Worm (Caenorhabditis elegans) whole organism, late embryonic: ENCODE results near the gene ZK829.1.

Source experiments
- C38D4.7 ChIP-seq: fragments of 200-800 bp; sonication (Bioruptor generic); optimal IDR thresholded peaks from 2 replicates; lab custom pipeline; 2018; ENCODE audit warnings: mild to moderate bottlenecking, missing genetic modification characterization, moderate library complexity, missing compliant biosample characterization
- K09A11.1 ChIP-seq: sonication (generic microtip); optimal IDR thresholded peaks from 2 replicates; lab custom pipeline; 2017; ENCODE audit warnings: antibody characterized with exemption, mild to moderate bottlenecking, missing genetic modification characterization, missing compliant biosample characterization; ENCODE audit not compliant: insufficient read depth
- T23F11.4 ChIP-seq: fragments of 200-800 bp; sonication (Bioruptor generic); optimal IDR thresholded peaks from 2 replicates; lab custom pipeline; 2018; ENCODE audit warnings: mild to moderate bottlenecking, missing genetic modification characterization, missing compliant biosample characterization
- ceh-18 ChIP-seq: sonication (generic microtip); optimal IDR thresholded peaks from 2 replicates; lab custom pipeline; 2016; ENCODE audit warnings: missing genetic modification characterization, missing compliant biosample characterization
- ceh-19 ChIP-seq: fragments of 200-800 bp; sonication (Bioruptor generic); optimal IDR thresholded peaks from 2 replicates; lab custom pipeline; 2018; ENCODE audit warnings: mild to moderate bottlenecking, missing genetic modification characterization, missing compliant biosample characterization
- ceh-2 ChIP-seq: sonication (generic microtip); optimal IDR thresholded peaks from 2 replicates; lab custom pipeline; 2016; ENCODE audit warnings: missing genotype, missing genetic modification characterization, missing compliant biosample characterization
- ceh-45 ChIP-seq: fragments of 200-800 bp; sonication (Bioruptor generic); IDR thresholded peaks from 2 replicates; pipeline ENCODE4 v1.3.6; 2022; ENCODE audit warnings: missing genetic modification reagents, missing genetic modification characterization, missing compliant biosample characterization
- ceh-48 ChIP-seq: sonication (generic microtip); optimal IDR thresholded peaks from 2 replicates; lab custom pipeline; 2016; ENCODE audit warnings: missing genetic modification characterization, inconsistent platforms, missing compliant biosample characterization
- ceh-6 ChIP-seq: fragments of 200-800 bp; sonication (Bioruptor generic); optimal IDR thresholded peaks from 2 replicates; lab custom pipeline; 2018; ENCODE audit warnings: mild to moderate bottlenecking, missing genetic modification characterization, missing compliant biosample characterization
- ceh-9 ChIP-seq: sonication (generic microtip); optimal IDR thresholded peaks from 2 replicates; lab custom pipeline; 2016; ENCODE audit warnings: mild to moderate bottlenecking, missing genetic modification characterization, inconsistent platforms, missing compliant biosample characterization
- che-1 ChIP-seq: sonication (generic microtip); optimal IDR thresholded peaks from 2 replicates; lab custom pipeline; 2016; ENCODE audit warnings: mild to moderate bottlenecking, missing genetic modification characterization, missing compliant biosample characterization
- dmd-4 ChIP-seq: sonication (generic microtip); optimal IDR thresholded peaks from 2 replicates; lab custom pipeline; 2016; ENCODE audit warnings: borderline replicate concordance, missing genetic modification characterization, missing compliant biosample characterization
- elt-2 ChIP-seq: sonication (generic microtip); optimal IDR thresholded peaks from 2 replicates; lab custom pipeline; 2016; ENCODE audit warnings: missing genetic modification reagents, missing genetic modification characterization, missing compliant biosample characterization
- ets-4 ChIP-seq: sonication (generic microtip); optimal IDR thresholded peaks from 2 replicates; lab custom pipeline; 2016; ENCODE audit warnings: missing genetic modification characterization, missing compliant biosample characterization
- fax-1 ChIP-seq: sonication (generic microtip); optimal IDR thresholded peaks from 2 replicates; lab custom pipeline; 2016; ENCODE audit warnings: missing genotype, missing genetic modification characterization, missing compliant biosample characterization
- fkh-6 ChIP-seq: sonication (generic microtip); optimal IDR thresholded peaks from 2 replicates; lab custom pipeline; 2016; ENCODE audit warnings: missing genetic modification characterization, missing compliant biosample characterization
- gmeb-2 ChIP-seq: sonication (generic microtip); optimal IDR thresholded peaks from 2 replicates; lab custom pipeline; 2016; ENCODE audit warnings: missing genetic modification characterization, inconsistent platforms, missing compliant biosample characterization
- hlh-13 ChIP-seq: fragments of 200-800 bp; sonication (Bioruptor generic); optimal IDR thresholded peaks from 2 replicates; lab custom pipeline; 2018; ENCODE audit warnings: mild to moderate bottlenecking, missing genetic modification characterization, missing compliant biosample characterization
- hlh-30 ChIP-seq: sonication (generic microtip); optimal IDR thresholded peaks from 2 replicates; lab custom pipeline; 2017; ENCODE audit warnings: antibody characterized with exemption, missing genetic modification characterization, missing compliant biosample characterization; ENCODE audit not compliant: insufficient read depth
- lim-6 ChIP-seq: sonication (generic microtip); optimal IDR thresholded peaks from 2 replicates; lab custom pipeline; 2016; ENCODE audit warnings: missing genetic modification characterization, missing compliant biosample characterization
- lin-11 ChIP-seq: fragments of 200-800 bp; sonication (Bioruptor generic); optimal IDR thresholded peaks from 2 replicates; lab custom pipeline; 2018; ENCODE audit warnings: mild to moderate bottlenecking, missing genetic modification characterization, missing compliant biosample characterization
- nfya-1 ChIP-seq: sonication (generic microtip); optimal IDR thresholded peaks from 2 replicates; lab custom pipeline; 2017; ENCODE audit warnings: missing genetic modification characterization, mild to moderate bottlenecking, missing compliant biosample characterization, antibody characterized with exemption, moderate library complexity
- nhr-232 ChIP-seq: sonication (generic microtip); optimal IDR thresholded peaks from 2 replicates; lab custom pipeline; 2016; ENCODE audit warnings: missing genetic modification characterization, missing compliant biosample characterization
- pqm-1 ChIP-seq: sonication (generic microtip); optimal IDR thresholded peaks from 2 replicates; lab custom pipeline; 2016; ENCODE audit warnings: missing genetic modification characterization, missing compliant biosample characterization
- pros-1 ChIP-seq: fragments of 150-350 bp; optimal IDR thresholded peaks from 2 replicates; lab custom pipeline; 2014; ENCODE audit warnings: missing biosample characterization, missing genetic modification reagents, missing genetic modification characterization
- ref-2 ChIP-seq: sonication (generic microtip); optimal IDR thresholded peaks from 2 replicates; lab custom pipeline; 2016; ENCODE audit warnings: missing genetic modification characterization, missing compliant biosample characterization
- rnt-1 ChIP-seq: sonication (generic microtip); optimal IDR thresholded peaks from 2 replicates; lab custom pipeline; 2016; ENCODE audit warnings: missing genetic modification characterization, missing compliant biosample characterization
- sdc-2 ChIP-seq: sonication (generic microtip); optimal IDR thresholded peaks from 2 replicates; lab custom pipeline; 2016; ENCODE audit warnings: missing genotype, missing genetic modification characterization, missing compliant biosample characterization
- sox-2 ChIP-seq: fragments of 200-800 bp; sonication (Bioruptor generic); IDR thresholded peaks from 2 replicates; pipeline ENCODE4 v1.3.6; 2022; ENCODE audit warnings: missing genetic modification reagents, missing genetic modification characterization, missing compliant biosample characterization
- sox-4 ChIP-seq: sonication (generic microtip); optimal IDR thresholded peaks from 2 replicates; lab custom pipeline; 2017; ENCODE audit warnings: mild to moderate bottlenecking, missing genetic modification characterization, inconsistent platforms, missing compliant biosample characterization
- syd-9 ChIP-seq: sonication (generic microtip); optimal IDR thresholded peaks from 2 replicates; lab custom pipeline; 2016; ENCODE audit warnings: mild to moderate bottlenecking, missing genetic modification characterization, moderate library complexity, missing compliant biosample characterization
- tbx-2 ChIP-seq: sonication (generic microtip); optimal IDR thresholded peaks from 2 replicates; lab custom pipeline; 2016; ENCODE audit warnings: missing genetic modification characterization, missing compliant biosample characterization
- ttx-3 ChIP-seq: sonication (generic microtip); optimal IDR thresholded peaks from 2 replicates; lab custom pipeline; 2016; ENCODE audit warnings: missing genetic modification reagents, missing genetic modification characterization, missing compliant biosample characterization
- unc-42 ChIP-seq: sonication (generic microtip); optimal IDR thresholded peaks from 2 replicates; lab custom pipeline; 2016; ENCODE audit warnings: missing genotype, missing genetic modification characterization, missing compliant biosample characterization
- unc-55 ChIP-seq: sonication (generic microtip); optimal IDR thresholded peaks from 2 replicates; lab custom pipeline; 2017; ENCODE audit warnings: missing biosample characterization, missing genetic modification reagents, missing genetic modification characterization
- zip-5 ChIP-seq: sonication (generic microtip); optimal IDR thresholded peaks from 2 replicates; lab custom pipeline; 2016; ENCODE audit warnings: missing genetic modification characterization, missing compliant biosample characterization
- ztf-16 ChIP-seq: sonication (generic microtip); optimal IDR thresholded peaks from 2 replicates; lab custom pipeline; 2017; ENCODE audit warnings: missing genetic modification characterization, missing compliant biosample characterization

Gene ZK829.1

ce11 chrIV:11928388-11928787, 13.8 kb downstream of the ZK829.1 start:
- TF ChIP-seq lim-6 = no peak
- TF ChIP-seq gmeb-2 (tag; lab: Kevin White, UChicago) = peak; percentile 18
- TF ChIP-seq rnt-1 (tag; lab: Kevin White, UChicago) = no peak
- TF ChIP-seq che-1 (tag; lab: Kevin White, UChicago) = peak; percentile 39
- TF ChIP-seq T23F11.4 (GFP tag; lab: Kevin White, UChicago) = peak; percentile 30
- no peak for TF ChIP-seq ceh-2 (tag; lab: Kevin White, UChicago)
- TF ChIP-seq nhr-232 (tag; lab: Kevin White, UChicago) = peak; percentile 43
- no peak for TF ChIP-seq sox-4 (tag; lab: Kevin White, UChicago)
- no peak for TF ChIP-seq zip-5 (tag; lab: Kevin White, UChicago)
- no peak for TF ChIP-seq nfya-1
- no peak for TF ChIP-seq sdc-2
- TF ChIP-seq ref-2 (tag; lab: Kevin White, UChicago) = peak; percentile 50
- TF ChIP-seq unc-42 (tag; lab: Kevin White, UChicago) = no peak
- no peak for TF ChIP-seq K09A11.1 (tag; lab: Kevin White, UChicago)
- peak; percentile 34 for TF ChIP-seq C38D4.7
- peak; percentile 19 for TF ChIP-seq fkh-6
- no peak for TF ChIP-seq ztf-16 (tag; lab: Kevin White, UChicago)
- no peak for TF ChIP-seq ceh-19
- no peak for TF ChIP-seq tbx-2 (tag; lab: Kevin White, UChicago)
- no peak for TF ChIP-seq pros-1 (tag; lab: Kevin White, UChicago)
- TF ChIP-seq syd-9 (tag; lab: Kevin White, UChicago) = peak; percentile 27
- TF ChIP-seq ceh-6 (GFP tag; lab: Kevin White, UChicago) = peak; percentile 44
- TF ChIP-seq lin-11 = peak; percentile 44
- TF ChIP-seq fax-1 (tag; lab: Kevin White, UChicago) = no peak
- TF ChIP-seq pqm-1 (tag; lab: Kevin White, UChicago) = no peak
- TF ChIP-seq ets-4 = no peak
- peak; percentile 25 for TF ChIP-seq elt-2 (tag; lab: Kevin White, UChicago)
- TF ChIP-seq dmd-4 (tag; lab: Kevin White, UChicago) = no peak
- TF ChIP-seq hlh-30 (tag; lab: Kevin White, UChicago) = no peak
- TF ChIP-seq ttx-3 (tag; lab: Kevin White, UChicago) = no peak
- TF ChIP-seq ceh-9 (tag; lab: Kevin White, UChicago) = no peak

ce11 chrIV:11925346-11926075, 16.7 kb downstream of the ZK829.1 start, which contains the start of the genes srlf-33 and srlf-32:
Gene srlf-33 (minus strand): TSS chrIV:11925446.
Gene srlf-32 (plus strand): TSS chrIV:11926025.
- TF ChIP-seq sox-2 (no peak), nfya-1 (no peak), K09A11.1 (tag; lab: Kevin White, UChicago) (no peak), ztf-16 (tag; lab: Kevin White, UChicago) (no peak), ceh-48 (tag; lab: Kevin White, UChicago) (no peak), elt-2 (tag; lab: Kevin White, UChicago) (no peak), pqm-1 (tag; lab: Kevin White, UChicago) (no peak)

ce11 chrIV:11924092-11924491, 18.1 kb downstream of the ZK829.1 start:
- TF ChIP-seq lin-11 = no peak
- no peak for TF ChIP-seq sdc-2
- peak; percentile 11 for TF ChIP-seq unc-55
- TF ChIP-seq hlh-13 = no peak
- no peak for TF ChIP-seq ceh-18
- TF ChIP-seq ceh-45 (GFP tag; lab: Robert Waterston, UW) = no peak
- TF ChIP-seq, all 69 proteins: peak for 1
